Fruit fly (Drosophila melanogaster): ENCODE data around the gene cv-c.
A peak's percentile ranks its signal among the peaks of the same experiment; 100 is the strongest.

The cv-c gene

DNA sequence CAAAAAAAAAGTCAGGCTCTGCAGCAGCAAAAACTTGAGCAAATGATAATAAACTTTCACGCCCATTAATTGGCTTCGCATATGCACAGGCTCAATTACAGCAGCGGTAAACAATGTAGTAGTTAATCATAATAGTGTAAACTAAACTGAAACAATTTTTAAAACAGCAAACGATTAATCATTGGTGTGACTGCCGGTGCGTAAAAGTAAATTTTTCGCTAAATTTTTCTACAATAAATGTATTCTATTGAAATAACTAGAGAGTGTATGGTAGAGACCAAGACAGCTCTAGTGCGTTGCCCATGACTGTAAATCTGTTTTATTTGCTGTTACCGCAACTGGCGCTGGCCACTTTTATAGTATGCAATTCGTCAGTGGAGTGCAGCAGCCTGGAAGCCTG lies 16.6 kb upstream of the cv-c start (continued):
- TF ChIP-seq achi (GFP tag; optimal IDR thresholded peaks at IDR 0.05), result peak; percentile 74
- peak; percentile 42 for TF ChIP-seq CG11902 (GFP tag; optimal IDR thresholded peaks at IDR 0.05)
- peak; percentile 56 for TF ChIP-seq CG8319 (GFP tag; optimal IDR thresholded peaks at IDR 0.05)
- no peak for TF ChIP-seq Hr38 (GFP tag; optimal IDR thresholded peaks at IDR 0.05)
- peak in 1 of 2 experiments; percentile 36 for TF ChIP-seq salr (GFP tag; optimal IDR thresholded peaks at IDR 0.05)
- peak; percentile 87 for TF ChIP-seq Hr4 (GFP tag; optimal IDR thresholded peaks at IDR 0.05)
- TF ChIP-seq Ets21C (GFP tag; optimal IDR thresholded peaks at IDR 0.05), result peak; percentile 41
- TF ChIP-seq CG8119 (GFP tag; IDR thresholded peaks at IDR 0.05), result peak; percentile 83

DNA sequence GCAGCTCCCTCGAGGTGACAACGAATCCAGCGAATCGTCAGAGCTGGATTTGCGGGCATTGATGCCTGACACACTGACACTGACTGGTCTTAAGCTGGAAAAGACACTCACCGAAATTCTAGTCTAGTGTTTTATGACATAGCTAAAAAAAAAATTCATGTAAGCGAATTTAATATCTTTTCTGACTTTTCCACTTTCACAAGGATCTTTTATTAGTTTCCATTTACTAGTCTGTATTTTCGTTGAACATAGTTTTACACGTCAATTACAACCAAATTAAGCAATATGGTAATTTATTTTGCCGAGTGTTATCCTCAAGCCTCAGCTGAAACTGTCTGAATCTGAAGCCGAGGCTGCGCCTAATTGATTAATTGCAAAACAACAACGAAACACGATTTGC lies 14.9 kb upstream of the cv-c start:
- TF ChIP-seq CG4318 (GFP tag; optimal IDR thresholded peaks at IDR 0.05) (no peak), CG34406 (GFP tag; optimal IDR thresholded peaks at IDR 0.05) (peak; percentile 36), Ets96B (tag; optimal IDR thresholded peaks at IDR 0.05) (no peak), CG10631 (GFP tag; optimal IDR thresholded peaks at IDR 0.05) (no peak), lz (GFP tag; optimal IDR thresholded peaks at IDR 0.05) (peak; percentile 21), ss (GFP tag; optimal IDR thresholded peaks at IDR 0.05) (no peak), fd59A (GFP tag; optimal IDR thresholded peaks at IDR 0.05) (no peak), CG7368 (GFP tag; optimal IDR thresholded peaks at IDR 0.05) (no peak), CG8632 (GFP tag; optimal IDR thresholded peaks at IDR 0.05) (no peak), OdsH (GFP tag; optimal IDR thresholded peaks at IDR 0.05) (peak; percentile 17), Sox102F (GFP tag; optimal IDR thresholded peaks at IDR 0.05) (peak; percentile 55), CG6808 (GFP tag; optimal IDR thresholded peaks at IDR 0.05) (no peak), CG6854 (GFP tag; optimal IDR thresholded peaks at IDR 0.05) (no peak), Sox14 (GFP tag; optimal IDR thresholded peaks at IDR 0.05) (peak; percentile 16), CG10669 (GFP tag; optimal IDR thresholded peaks at IDR 0.05) (peak; percentile 27), Gug (GFP tag; IDR thresholded peaks at IDR 0.05) (no peak), CG11762 (GFP tag; optimal IDR thresholded peaks at IDR 0.05; ENCODE audit: insufficient read depth) (no peak), esn (GFP tag; optimal IDR thresholded peaks at IDR 0.05) (peak; percentile 51), Smox (GFP tag; optimal IDR thresholded peaks at IDR 0.05) (peak; percentile 27), achi (GFP tag; optimal IDR thresholded peaks at IDR 0.05) (peak; percentile 15), svp (GFP tag) (peak; percentile 76), acj6 (GFP tag; optimal IDR thresholded peaks at IDR 0.05) (no peak), CG11902 (GFP tag; optimal IDR thresholded peaks at IDR 0.05) (no peak), CG6276 (GFP tag; optimal IDR thresholded peaks at IDR 0.05) (no peak), dac (GFP tag; optimal IDR thresholded peaks at IDR 0.05) (no peak), CG3032 (tag; optimal IDR thresholded peaks at IDR 0.05) (no peak), Met (GFP tag; optimal IDR thresholded peaks at IDR 0.05) (peak; percentile 48), fkh (GFP tag; optimal IDR thresholded peaks at IDR 0.05) (no peak), CG8119 (GFP tag; IDR thresholded peaks at IDR 0.05) (no peak), CG15336 (GFP tag; IDR thresholded peaks at IDR 0.05) (peak; percentile 40; the same call in 1 of the 2 replicates), Hr38 (GFP tag; optimal IDR thresholded peaks at IDR 0.05) (no peak), Ets21C (GFP tag; optimal IDR thresholded peaks at IDR 0.05) (peak; percentile 16), CG6792 (GFP tag; optimal IDR thresholded peaks at IDR 0.05) (no peak), CG8319 (GFP tag; optimal IDR thresholded peaks at IDR 0.05) (no peak), vri (GFP tag; optimal IDR thresholded peaks at IDR 0.05) (no peak), eg (GFP tag; IDR thresholded peaks at IDR 0.05) (0 out of 3 replicates have a peak, but pooled peaks have one; percentile 27), net (GFP tag; optimal IDR thresholded peaks at IDR 0.05) (peak; percentile 3), Blimp-1 (GFP tag; optimal IDR thresholded peaks at IDR 0.05) (no peak), Lpt (GFP tag; optimal IDR thresholded peaks at IDR 0.05) (no peak), CG16779 (tag; optimal IDR thresholded peaks at IDR 0.05) (no peak), Eip93F (GFP tag; optimal IDR thresholded peaks at IDR 0.05) (no peak), Sox15 (GFP tag; optimal IDR thresholded peaks at IDR 0.05) (no peak), CG3919 (GFP tag; optimal IDR thresholded peaks at IDR 0.05) (peak; percentile 32), Hr39 (GFP tag; optimal IDR thresholded peaks at IDR 0.05) (peak; percentile 44), Hr4 (GFP tag; optimal IDR thresholded peaks at IDR 0.05) (peak; percentile 15), pdm3 (GFP tag; optimal IDR thresholded peaks at IDR 0.05) (peak; percentile 16), CG9139 (GFP tag; optimal IDR thresholded peaks at IDR 0.05) (no peak), dsx (GFP tag; optimal IDR thresholded peaks at IDR 0.05; ENCODE audit: poor library complexity, severe bottlenecking) (no peak)

All from whole organism, prepupa.